Fruit fly (Drosophila melanogaster) whole organism, embryonic: Measurements from ENCODE around the gene CG17327.

Experiments used
- CG10366 ChIP-seq: fragments of 200-800 bp; sonication (Bioruptor generic); IDR thresholded peaks from 2 replicates; pipeline ENCODE4 v1.3.6; 2022; ENCODE audit warnings: missing biosample characterization, missing genetic modification characterization
- CG10565 ChIP-seq: fragments of 200-800 bp; sonication (Bioruptor generic); optimal IDR thresholded peaks from 3 replicates; lab custom pipeline; 2016; ENCODE audit warnings: missing biosample characterization, mild to moderate bottlenecking, missing genetic modification characterization
- CG10654 ChIP-seq: fragments of 200-800 bp; sonication (Bioruptor generic); optimal IDR thresholded peaks from 2 replicates; lab custom pipeline; 2016; ENCODE audit warnings: missing biosample characterization, missing genetic modification characterization
- CG11504 ChIP-seq: fragments of 200-800 bp; sonication (Bioruptor generic); optimal IDR thresholded peaks from 3 replicates; lab custom pipeline; 2019; ENCODE audit warnings: missing biosample characterization, mild to moderate bottlenecking, missing genetic modification characterization, moderate library complexity
- CG12942 ChIP-seq: fragments of 200-800 bp; sonication (Bioruptor generic); optimal IDR thresholded peaks from 3 replicates; lab custom pipeline; 2016; ENCODE audit warnings: missing biosample characterization, missing genetic modification characterization
- CG14050 ChIP-seq: fragments of 200-800 bp; sonication (Bioruptor generic); IDR thresholded peaks from 3 replicates; pipeline ENCODE4 v1.3.6; 2022; ENCODE audit warnings: missing biosample characterization, missing genetic modification characterization
- CG1602 ChIP-seq: fragments of 200-800 bp; sonication (Bioruptor generic); optimal IDR thresholded peaks from 3 replicates; lab custom pipeline; 2016; ENCODE audit warnings: missing biosample characterization, missing genetic modification characterization
- CG17186 ChIP-seq: fragments of 200-800 bp; sonication (Bioruptor generic); optimal IDR thresholded peaks from 3 replicates; lab custom pipeline; 2017; ENCODE audit warnings: missing biosample characterization, missing genetic modification reagents, missing genetic modification characterization
- CG17361 ChIP-seq: fragments of 200-800 bp; sonication (Bioruptor generic); IDR thresholded peaks from 3 replicates; pipeline ENCODE4 v1.3.6; 2022; ENCODE audit warnings: missing biosample characterization, missing genetic modification characterization
- CG17802 ChIP-seq: fragments of 200-800 bp; sonication (Bioruptor generic); optimal IDR thresholded peaks from 2 replicates; lab custom pipeline; 2018; ENCODE audit warnings: missing biosample characterization, mild to moderate bottlenecking, missing genetic modification characterization, moderate library complexity
- CG18619 ChIP-seq: fragments of 200-800 bp; sonication (Bioruptor generic); optimal IDR thresholded peaks from 3 replicates; lab custom pipeline; 2017; ENCODE audit warnings: missing biosample characterization, mild to moderate bottlenecking, missing genetic modification characterization
- CG2116 ChIP-seq: fragments of 200-800 bp; sonication (Bioruptor generic); optimal IDR thresholded peaks from 3 replicates; lab custom pipeline; 2018; ENCODE audit warnings: missing biosample characterization, mild to moderate bottlenecking, missing genetic modification characterization
- CG2129 ChIP-seq: fragments of 200-800 bp; sonication (Bioruptor generic); IDR thresholded peaks from 2 replicates; pipeline ENCODE4 v1.3.6; 2022; ENCODE audit warnings: missing biosample characterization, missing genetic modification characterization; ENCODE audit not compliant: partially characterized antibody
- CG31224 ChIP-seq: fragments of 200-800 bp; sonication (Bioruptor generic); IDR thresholded peaks from 2 replicates; pipeline ENCODE4 v1.3.6; 2022; ENCODE audit warnings: missing biosample characterization, missing genetic modification characterization
- CG31365 ChIP-seq: fragments of 200-800 bp; sonication (Bioruptor generic); optimal IDR thresholded peaks from 2 replicates; lab custom pipeline; 2018; ENCODE audit warnings: missing biosample characterization, mild to moderate bottlenecking, missing genetic modification characterization
- CG3281 ChIP-seq: fragments of 200-800 bp; sonication (Bioruptor generic); optimal IDR thresholded peaks from 3 replicates; lab custom pipeline; 2017; ENCODE audit warnings: missing biosample characterization, mild to moderate bottlenecking, missing genetic modification characterization
- CG34224 ChIP-seq: fragments of 200-800 bp; sonication (Bioruptor generic); IDR thresholded peaks from 3 replicates; pipeline ENCODE4 v1.3.6; 2022; ENCODE audit warnings: missing biosample characterization, missing genetic modification characterization; ENCODE audit not compliant: partially characterized antibody
- CG4707 ChIP-seq: fragments of 200-800 bp; sonication (Bioruptor generic); optimal IDR thresholded peaks from 2 replicates; lab custom pipeline; 2018; ENCODE audit warnings: missing biosample characterization, mild to moderate bottlenecking, missing genetic modification characterization, moderate library complexity
- CG6175 ChIP-seq: fragments of 200-800 bp; sonication (Bioruptor generic); IDR thresholded peaks from 3 replicates; pipeline ENCODE4 v1.3.6; 2022; ENCODE audit warnings: missing biosample characterization, missing genetic modification characterization
- CG6654 ChIP-seq: fragments of 200-800 bp; sonication (Bioruptor generic); optimal IDR thresholded peaks from 2 replicates; lab custom pipeline; 2017; ENCODE audit warnings: missing biosample characterization, mild to moderate bottlenecking, missing genetic modification characterization
- CG7357 ChIP-seq: fragments of 200-800 bp; sonication (Bioruptor generic); IDR thresholded peaks from 3 replicates; pipeline ENCODE4 v1.3.6; 2022; ENCODE audit warnings: missing biosample characterization, missing genetic modification characterization
- CG8924 ChIP-seq: fragments of 200-800 bp; optimal IDR thresholded peaks from 3 replicates; lab custom pipeline; 2019; ENCODE audit warnings: missing biosample characterization, mild to moderate bottlenecking, missing genetic modification characterization, moderate library complexity
- CkIIα-i1 ChIP-seq: fragments of 200-800 bp; sonication (Bioruptor generic); IDR thresholded peaks from 2 replicates; pipeline ENCODE4 v1.3.6; 2022; ENCODE audit warnings: missing biosample characterization, missing genetic modification characterization
- Dfd ChIP-seq, 2 experiments: fragments of >200 bp; optimal IDR thresholded peaks; 2 replicates each; lab custom pipeline; 2017; ENCODE audit warnings: missing biosample characterization in 2 of 2, missing genetic modification characterization in 2 of 2
- HmgD ChIP-seq: fragments of 200-800 bp; sonication (Bioruptor generic); optimal IDR thresholded peaks from 3 replicates; lab custom pipeline; 2016; ENCODE audit warnings: missing biosample characterization, missing genetic modification characterization
- Hr3 ChIP-seq: fragments of 200-800 bp; sonication (Bioruptor generic); optimal IDR thresholded peaks from 3 replicates; lab custom pipeline; 2016; ENCODE audit warnings: missing biosample characterization, missing genetic modification characterization
- Kr ChIP-seq: fragments of 200-800 bp; sonication (Bioruptor generic); optimal IDR thresholded peaks from 2 replicates; lab custom pipeline; 2017; ENCODE audit warnings: missing biosample characterization, mild to moderate bottlenecking, missing genetic modification characterization
- MTF-1 ChIP-seq: fragments of 200-800 bp; sonication (Bioruptor generic); optimal IDR thresholded peaks from 2 replicates; lab custom pipeline; 2018; ENCODE audit warnings: missing biosample characterization, mild to moderate bottlenecking, missing genetic modification characterization, borderline replicate concordance
- Max ChIP-seq: fragments of 200-800 bp; sonication (Bioruptor generic); optimal IDR thresholded peaks from 2 replicates; lab custom pipeline; 2016; ENCODE audit warnings: missing biosample characterization, mild to moderate bottlenecking, missing genetic modification characterization
- Optix ChIP-seq: fragments of 200-800 bp; sonication (Bioruptor generic); IDR thresholded peaks from 3 replicates; pipeline ENCODE4 v1.3.6; 2022; ENCODE audit warnings: missing biosample characterization, missing genetic modification characterization
- Ravus ChIP-seq: fragments of 200-800 bp; sonication (Bioruptor generic); IDR thresholded peaks from 2 replicates; pipeline ENCODE4 v1.3.6; 2022; ENCODE audit warnings: missing biosample characterization, missing genetic modification characterization
- Sox100B ChIP-seq: fragments of 200-800 bp; sonication (Bioruptor generic); optimal IDR thresholded peaks from 3 replicates; lab custom pipeline; 2018; ENCODE audit warnings: missing biosample characterization, mild to moderate bottlenecking, missing genetic modification characterization
- aop ChIP-seq: fragments of 200-800 bp; sonication (Bioruptor generic); IDR thresholded peaks from 2 replicates; pipeline ENCODE4 v1.3.6; 2022; ENCODE audit warnings: missing biosample characterization, missing genetic modification characterization
- ase ChIP-seq: fragments of 200-800 bp; sonication (Bioruptor generic); IDR thresholded peaks from 3 replicates; pipeline ENCODE4 v1.3.6; 2022; ENCODE audit warnings: missing biosample characterization, missing genetic modification characterization
- cwo ChIP-seq: fragments of 200-800 bp; sonication (Bioruptor generic); optimal IDR thresholded peaks from 3 replicates; lab custom pipeline; 2017; ENCODE audit warnings: missing biosample characterization, missing genetic modification characterization, mild to moderate bottlenecking, moderate library complexity, missing genetic modification reagents
- dimm ChIP-seq: fragments of 200-800 bp; sonication (Bioruptor generic); IDR thresholded peaks from 2 replicates; pipeline ENCODE4 v1.3.6; 2022; ENCODE audit warnings: missing biosample characterization, missing genetic modification characterization
- dpn ChIP-seq, 2 experiments: fragments of 200-800 bp; sonication (Bioruptor generic); optimal IDR thresholded peaks; 3 replicates each; lab custom pipeline; 2016; ENCODE audit warnings: missing biosample characterization in 2 of 2, missing genetic modification characterization in 2 of 2
- eve ChIP-seq, 2 experiments: fragments of >200 bp; optimal IDR thresholded peaks; 2 replicates each; lab custom pipeline; 2017; ENCODE audit warnings: missing biosample characterization in 2 of 2, missing genetic modification characterization in 2 of 2
- grau ChIP-seq: fragments of 200-800 bp; optimal IDR thresholded peaks from 3 replicates; lab custom pipeline; 2019; ENCODE audit warnings: missing biosample characterization, mild to moderate bottlenecking, missing genetic modification characterization, moderate library complexity
- gsb ChIP-seq: fragments of 200-800 bp; sonication (Bioruptor generic); IDR thresholded peaks from 2 replicates; pipeline ENCODE4 v1.3.6; 2022; ENCODE audit warnings: missing biosample characterization, missing genetic modification characterization
- lmd ChIP-seq: fragments of 200-800 bp; sonication (Bioruptor generic); IDR thresholded peaks from 2 replicates; pipeline ENCODE4 v1.3.6; 2022; ENCODE audit warnings: missing biosample characterization, missing genetic modification characterization
- otp ChIP-seq: fragments of 200-800 bp; sonication (Bioruptor generic); IDR thresholded peaks from 3 replicates; pipeline ENCODE4, ENCODE4 v1.3.6; 2022; ENCODE audit warnings: missing biosample characterization, missing genetic modification characterization
- pita ChIP-seq: fragments of 200-800 bp; sonication (Bioruptor generic); optimal IDR thresholded peaks from 2 replicates; lab custom pipeline; 2017; ENCODE audit warnings: missing biosample characterization, mild to moderate bottlenecking, missing genetic modification characterization
- pnt ChIP-seq: fragments of 200-800 bp; sonication (Bioruptor generic); optimal IDR thresholded peaks from 3 replicates; lab custom pipeline; 2016; ENCODE audit warnings: missing biosample characterization, missing genetic modification characterization
- pzg ChIP-seq: fragments of 200-800 bp; sonication (Bioruptor generic); optimal IDR thresholded peaks from 3 replicates; lab custom pipeline; 2018; ENCODE audit warnings: missing biosample characterization, mild to moderate bottlenecking, missing genetic modification characterization, moderate library complexity
- ranshi ChIP-seq: fragments of 200-800 bp; sonication (Bioruptor generic); IDR thresholded peaks from 2 replicates; pipeline ENCODE4 v1.3.6; 2022; ENCODE audit warnings: missing biosample characterization, missing genetic modification characterization
- repo ChIP-seq: fragments of 200-800 bp; sonication (Bioruptor generic); optimal IDR thresholded peaks from 2 replicates; lab custom pipeline; 2016; ENCODE audit warnings: missing biosample characterization, missing genetic modification characterization
- so ChIP-seq: fragments of 200-800 bp; sonication (Bioruptor generic); IDR thresholded peaks from 3 replicates; pipeline ENCODE4 v1.3.6; 2022; ENCODE audit warnings: missing biosample characterization, missing genetic modification characterization
- ttk ChIP-seq: fragments of 200-800 bp; sonication (Bioruptor generic); IDR thresholded peaks from 2 replicates; pipeline ENCODE4 v2.1.2; 2022; ENCODE audit warnings: missing biosample characterization, missing genetic modification characterization
- vnd ChIP-seq: fragments of 200-800 bp; sonication (Bioruptor generic); IDR thresholded peaks from 3 replicates; pipeline ENCODE4 v1.3.6; 2022; ENCODE audit warnings: missing biosample characterization, missing genetic modification characterization; ENCODE audit not compliant: partially characterized antibody
- wdn ChIP-seq: fragments of 200-800 bp; sonication (Bioruptor generic); IDR thresholded peaks from 2 replicates; pipeline ENCODE4 v1.3.6; 2022; ENCODE audit warnings: missing biosample characterization, missing genetic modification characterization

CG17327 gene

DNA sequence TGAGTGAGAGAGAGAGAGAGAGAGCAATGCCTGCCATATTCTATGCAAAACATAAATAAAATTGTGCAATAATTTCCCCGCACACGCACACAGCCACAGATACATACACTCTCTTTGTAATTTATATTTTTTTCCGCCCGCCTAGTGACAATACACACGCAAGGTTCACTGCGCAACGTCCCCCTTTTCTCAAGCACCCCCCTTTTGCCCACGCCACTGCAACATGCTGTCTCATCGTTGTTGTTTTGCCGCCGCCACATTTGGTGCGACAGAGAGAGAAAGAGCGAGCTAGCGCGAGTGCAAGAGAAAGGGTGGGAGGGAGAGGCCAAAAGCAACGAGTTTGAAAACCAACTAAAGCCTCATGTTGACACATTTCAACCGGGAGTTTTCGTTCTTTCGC lies 14.8 kb upstream of the CG17327 start (continued):
- TF ChIP-seq CG4707 (GFP tag; lab: Kevin White, UChicago) (peak; percentile 43), CG6654 (GFP tag; lab: Kevin White, UChicago) (no peak), CG14050 (GFP tag; lab: Robert Waterston, UW) (peak; percentile 55), eve (GFP tag; optimal IDR thresholded peaks at IDR 0.05; lab: Kevin White, UChicago) (no peak), CG10565 (no peak), ranshi (GFP tag; lab: Robert Waterston, UW) (peak; percentile 55; the same call in 1 of the 2 replicates), CG31365 (tag; lab: Kevin White, UChicago) (no peak), Sox100B (GFP tag; lab: Kevin White, UChicago) (no peak), Hr3 (GFP tag; lab: Kevin White, UChicago) (peak; percentile 46), gsb (GFP tag; lab: Robert Waterston, UW) (peak; percentile 65), CG7357 (GFP tag; lab: Robert Waterston, UW) (0 out of 3 replicates have a peak, but pooled peaks have one; percentile 29), CG17361 (GFP tag; lab: Robert Waterston, UW) (no peak), CkIIα-i1 (GFP tag; lab: Robert Waterston, UW) (no peak), MTF-1 (GFP tag; lab: Kevin White, UChicago) (peak; percentile 39), CG18619 (GFP tag; lab: Kevin White, UChicago) (peak; percentile 66), CG2129 (GFP tag; lab: Robert Waterston, UW) (no peak), ase (peak; percentile 69; the same call in 2 of the 3 replicates), CG11504 (tag; lab: Kevin White, UChicago) (peak; percentile 71), repo (GFP tag; lab: Kevin White, UChicago) (peak; percentile 47), pnt (GFP tag; lab: Kevin White, UChicago) (peak; percentile 40), dpn (GFP tag; optimal IDR thresholded peaks at IDR 0.05; lab: Kevin White, UChicago) (peak; percentile 73 to 75), CG17186 (peak; percentile 17), Optix (GFP tag; lab: Robert Waterston, UW) (peak; percentile 71; the same call in 2 of the 3 replicates), CG12942 (GFP tag; lab: Kevin White, UChicago) (peak; percentile 49), aop (GFP tag; lab: Robert Waterston, UW) (0 out of 2 replicates have a peak, but pooled peaks have one; percentile 48), CG31224 (peak; percentile 51), ttk (peak; percentile 61; the same call in 1 of the 2 replicates), CG17802 (tag; lab: Kevin White, UChicago) (no peak), CG6175 (GFP tag; lab: Robert Waterston, UW) (0 out of 3 replicates have a peak, but pooled peaks have one; percentile 65), vnd (no peak), CG10654 (GFP tag; lab: Kevin White, UChicago) (peak; percentile 16), Ravus (GFP tag; lab: Robert Waterston, UW) (no peak; the same call in 1 of the 2 replicates), pita (no peak), pzg (GFP tag; lab: Kevin White, UChicago) (peak; percentile 18), cwo (GFP tag; lab: Kevin White, UChicago) (peak; percentile 73), CG8924 (tag; lab: Kevin White, UChicago) (peak; percentile 65), Kr (GFP tag; lab: Kevin White, UChicago) (no peak), CG3281 (GFP tag; lab: Kevin White, UChicago) (peak; percentile 30), dimm (GFP tag; lab: Robert Waterston, UW) (0 out of 2 replicates have a peak, but pooled peaks have one; percentile 16), Dfd (GFP tag; optimal IDR thresholded peaks at IDR 0.05; lab: Kevin White, UChicago) (no peak), grau (tag; lab: Kevin White, UChicago) (peak; percentile 52), Max (GFP tag; lab: Kevin White, UChicago) (peak; percentile 30), HmgD (GFP tag; lab: Kevin White, UChicago) (peak; percentile 36), CG2116 (GFP tag; lab: Kevin White, UChicago) (no peak), CG1602 (GFP tag; lab: Kevin White, UChicago) (peak; percentile 26), lmd (peak; percentile 67), CG34224 (GFP tag; lab: Robert Waterston, UW) (no peak), wdn (GFP tag; lab: Robert Waterston, UW) (peak; percentile 55; the same call in 1 of the 2 replicates), otp (GFP tag; lab: Robert Waterston, UW) (peak; percentile 66; the same call in 1 of the 3 replicates), CG10366 (GFP tag; lab: Robert Waterston, UW) (peak; percentile 72), so (0 out of 3 replicates have a peak, but pooled peaks have one; percentile 47)
